Fruit fly (Drosophila melanogaster) whole organism, prepupa: Measurements from ENCODE around the gene Ir7c.

Experiments
- Blimp-1 ChIP-seq: fragments of 200-800 bp; sonication (Bioruptor generic); optimal IDR thresholded peaks from 3 replicates; lab custom pipeline; 2017; ENCODE audit warnings: missing biosample characterization, missing genetic modification characterization, mild to moderate bottlenecking, moderate library complexity, missing genetic modification reagents
- CG11294 ChIP-seq: fragments of 200-800 bp; sonication (Bioruptor generic); IDR thresholded peaks from 2 replicates; pipeline ENCODE4 v1.3.6; 2022; ENCODE audit warnings: missing biosample characterization, missing genetic modification characterization
- CG34406 ChIP-seq: fragments of 200-800 bp; sonication (Bioruptor generic); optimal IDR thresholded peaks from 3 replicates; lab custom pipeline; 2016; ENCODE audit warnings: missing biosample characterization, missing genetic modification characterization
- dsx ChIP-seq: fragments of 200-800 bp; optimal IDR thresholded peaks from 3 replicates; lab custom pipeline; 2019; ENCODE audit warnings: missing biosample characterization, mild to moderate bottlenecking, missing genetic modification characterization, moderate library complexity; ENCODE audit not compliant: poor library complexity, severe bottlenecking

DNA sequence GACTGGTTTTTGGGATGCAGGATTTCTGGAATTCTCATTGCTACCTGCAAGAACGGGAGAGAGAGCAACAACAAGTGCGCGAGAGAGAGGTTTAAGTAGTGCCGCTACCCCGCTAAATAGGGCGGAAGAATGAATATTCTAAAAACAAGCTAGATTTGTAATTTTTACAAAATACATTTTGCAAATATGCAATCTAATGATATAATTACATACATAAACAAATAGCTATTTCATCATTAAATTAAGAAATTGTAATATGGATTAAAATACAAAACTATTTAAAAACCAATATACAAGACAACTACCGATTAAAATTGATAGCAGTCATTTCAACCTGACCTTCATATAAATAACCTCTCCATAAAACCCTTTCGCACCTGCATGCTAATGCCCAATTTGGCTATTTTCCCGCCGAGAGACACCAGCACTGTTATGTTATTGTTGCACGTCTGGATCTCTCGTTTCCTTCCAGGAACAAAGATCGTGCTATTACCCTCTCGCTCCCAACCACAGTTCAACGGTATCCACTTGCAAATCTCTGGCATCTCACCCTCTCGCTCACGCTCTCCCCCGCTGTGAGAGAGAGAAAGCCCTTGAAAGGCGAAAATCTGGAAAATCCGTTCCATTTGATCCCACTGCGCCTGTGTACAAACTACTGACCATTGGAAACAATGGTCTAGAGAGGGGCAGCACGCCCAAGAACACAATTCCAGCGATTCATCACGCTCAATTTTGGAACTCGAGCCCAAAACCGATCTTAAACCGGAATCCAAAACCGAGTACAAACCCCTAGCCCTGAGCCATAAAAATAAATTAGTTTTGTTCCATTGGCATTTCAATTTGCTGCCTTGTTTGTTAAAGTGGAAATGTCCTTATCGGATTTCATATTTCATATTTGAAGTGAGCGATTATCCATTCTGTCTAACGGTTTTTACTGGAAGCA is 17.7 kb downstream of the Ir7c start, which contains the start of gene Nek2:
- TF ChIP-seq CG11294 (no peak), dsx (GFP tag; lab: Kevin White, UChicago) (peak; percentile 36), CG34406 (GFP tag; lab: Kevin White, UChicago) (no peak), Blimp-1 (peak; percentile 6)
